Worm (Caenorhabditis elegans) whole organism, L2 larva: Measurements from ENCODE around the gene vps-39.
A peak's percentile ranks its signal among the peaks of the same experiment; 100 is the strongest.

Experiments used
- C34F6.9 ChIP-seq: fragments of 150-350 bp; optimal IDR thresholded peaks from 2 replicates; lab custom pipeline; 2014; ENCODE audit warnings: missing biosample characterization, missing genetic modification characterization
- ZK546.5 ChIP-seq: sonication (generic microtip); optimal IDR thresholded peaks from 2 replicates; lab custom pipeline; 2017; ENCODE audit warnings: missing biosample characterization, missing genetic modification characterization
- alr-1 ChIP-seq: fragments of 150-350 bp; optimal IDR thresholded peaks from 2 replicates; lab custom pipeline; 2014; ENCODE audit warnings: missing biosample characterization, missing genetic modification characterization
- aly-2 ChIP-seq: fragments of 150-350 bp; optimal IDR thresholded peaks from 2 replicates; lab custom pipeline; 2014; ENCODE audit warnings: missing biosample characterization, missing genetic modification characterization
- ama-1 ChIP-seq: fragments of 150-350 bp; optimal IDR thresholded peaks from 2 replicates; lab custom pipeline; 2018; ENCODE audit warnings: inconsistent platforms
- blmp-1 ChIP-seq: sonication (generic microtip); optimal IDR thresholded peaks from 2 replicates; lab custom pipeline; 2017; ENCODE audit warnings: missing genetic modification characterization, mild to moderate bottlenecking, missing compliant biosample characterization, antibody characterized with exemption, moderate library complexity; ENCODE audit not compliant: insufficient read depth
- ceh-16 ChIP-seq: fragments of 150-350 bp; optimal IDR thresholded peaks from 2 replicates; lab custom pipeline; 2014; ENCODE audit warnings: missing biosample characterization, missing genetic modification characterization
- crh-2 ChIP-seq: sonication (generic microtip); optimal IDR thresholded peaks from 2 replicates; lab custom pipeline; 2017; ENCODE audit warnings: missing biosample characterization, missing genetic modification characterization
- dmd-4 ChIP-seq: sonication (generic microtip); optimal IDR thresholded peaks from 2 replicates; lab custom pipeline; 2017; ENCODE audit warnings: missing biosample characterization, missing genetic modification characterization
- elt-1 ChIP-seq: fragments of 150-350 bp; optimal IDR thresholded peaks from 2 replicates; lab custom pipeline; 2014; ENCODE audit warnings: missing biosample characterization, missing genetic modification characterization
- elt-3 ChIP-seq: sonication (generic microtip); optimal IDR thresholded peaks from 2 replicates; lab custom pipeline; 2017; ENCODE audit warnings: missing biosample characterization, missing genetic modification characterization
- fos-1 ChIP-seq: fragments of 150-350 bp; optimal IDR thresholded peaks from 2 replicates; lab custom pipeline; 2014; ENCODE audit warnings: missing biosample characterization, missing genetic modification characterization
- gmeb-1 ChIP-seq: fragments of 150-350 bp; optimal IDR thresholded peaks from 2 replicates; lab custom pipeline; 2014; ENCODE audit warnings: missing biosample characterization, missing genetic modification characterization
- lin-11 ChIP-seq: fragments of 150-350 bp; sonication (generic microtip); optimal IDR thresholded peaks from 2 replicates; lab custom pipeline; 2014; ENCODE audit warnings: missing biosample characterization, missing genetic modification characterization, inconsistent platforms, mixed read lengths
- lin-13 ChIP-seq: fragments of 150-350 bp; optimal IDR thresholded peaks from 2 replicates; lab custom pipeline; 2014; ENCODE audit warnings: missing biosample characterization, missing genetic modification reagents, missing genetic modification characterization
- lin-39 ChIP-seq: fragments of 150-350 bp; optimal IDR thresholded peaks from 2 replicates; lab custom pipeline; 2014; ENCODE audit warnings: missing biosample characterization, missing genetic modification reagents, missing genetic modification characterization
- lsy-2 ChIP-seq, 2 experiments: fragments of 150-350 bp in 1 of 2; sonication (generic microtip) in 1 of 2; optimal IDR thresholded peaks; 2 replicates each; lab custom pipeline; 2014 to 2017; ENCODE audit warnings: missing biosample characterization in 2 of 2, missing genetic modification characterization in 2 of 2
- mab-5 ChIP-seq: fragments of 150-350 bp; optimal IDR thresholded peaks from 2 replicates; lab custom pipeline; 2014; ENCODE audit warnings: missing biosample characterization, missing genetic modification characterization
- mdl-1 ChIP-seq, 2 experiments: fragments of 150-350 bp in 1 of 2; sonication (generic microtip) in 1 of 2; optimal IDR thresholded peaks; 2 replicates each; lab custom pipeline; 2017; ENCODE audit warnings: missing biosample characterization in 2 of 2, missing genetic modification characterization in 2 of 2
- nhr-10 ChIP-seq: sonication (generic microtip); optimal IDR thresholded peaks from 2 replicates; lab custom pipeline; 2017; ENCODE audit warnings: missing biosample characterization, missing genetic modification characterization
- nhr-11 ChIP-seq: fragments of 150-350 bp; optimal IDR thresholded peaks from 2 replicates; lab custom pipeline; 2014; ENCODE audit warnings: missing biosample characterization, missing genetic modification characterization
- nhr-12 ChIP-seq: fragments of 150-350 bp; optimal IDR thresholded peaks from 2 replicates; lab custom pipeline; 2014; ENCODE audit warnings: missing biosample characterization, missing genetic modification characterization
- nhr-129 ChIP-seq: fragments of 150-350 bp; optimal IDR thresholded peaks from 2 replicates; lab custom pipeline; 2014; ENCODE audit warnings: missing biosample characterization, missing genetic modification characterization
- nhr-21 ChIP-seq: fragments of 150-350 bp; optimal IDR thresholded peaks from 2 replicates; lab custom pipeline; 2014; ENCODE audit warnings: missing biosample characterization, missing genetic modification characterization
- nhr-23 ChIP-seq: fragments of 150-350 bp; optimal IDR thresholded peaks from 2 replicates; lab custom pipeline; 2014; ENCODE audit warnings: missing biosample characterization, missing genetic modification reagents, missing genetic modification characterization
- nhr-237 ChIP-seq: fragments of 150-350 bp; optimal IDR thresholded peaks from 2 replicates; lab custom pipeline; 2014; ENCODE audit warnings: missing biosample characterization, missing genetic modification characterization
- nhr-25 ChIP-seq: fragments of 150-350 bp; sonication (generic microtip); optimal IDR thresholded peaks from 3 replicates; lab custom pipeline; 2014; ENCODE audit warnings: missing biosample characterization, missing genetic modification characterization
- nhr-6 ChIP-seq: fragments of 150-350 bp; optimal IDR thresholded peaks from 2 replicates; lab custom pipeline; 2014; ENCODE audit warnings: missing biosample characterization, missing genetic modification characterization
- nhr-77 ChIP-seq: fragments of 150-350 bp; optimal IDR thresholded peaks from 2 replicates; lab custom pipeline; 2014; ENCODE audit warnings: missing biosample characterization, missing genetic modification characterization
- peb-1 ChIP-seq: fragments of 150-350 bp; optimal IDR thresholded peaks from 2 replicates; lab custom pipeline; 2014; ENCODE audit warnings: missing biosample characterization, missing genetic modification characterization
- sem-4 ChIP-seq: fragments of 150-350 bp; optimal IDR thresholded peaks from 2 replicates; lab custom pipeline; 2014; ENCODE audit warnings: missing biosample characterization, missing genetic modification reagents, missing genetic modification characterization
- skn-1 ChIP-seq: sonication (generic microtip); optimal IDR thresholded peaks from 2 replicates; lab custom pipeline; 2017; ENCODE audit warnings: missing biosample characterization, missing genetic modification characterization
- sma-3 ChIP-seq: sonication (generic microtip); optimal IDR thresholded peaks from 2 replicates; lab custom pipeline; 2016; ENCODE audit warnings: missing genetic modification reagents, missing genetic modification characterization, missing compliant biosample characterization
- sma-9 ChIP-seq, 2 experiments: fragments of 150-350 bp in 1 of 2; sonication (generic microtip) in 1 of 2; optimal IDR thresholded peaks; 2 replicates each; lab custom pipeline; 2014 to 2016; ENCODE audit warnings: missing genetic modification characterization in 2 of 2, mild to moderate bottlenecking in 1 of 2, missing biosample characterization in 1 of 2, missing compliant biosample characterization in 1 of 2, missing genetic modification reagents in 1 of 2, moderate library complexity in 1 of 2
- unc-39 ChIP-seq: fragments of 150-350 bp; optimal IDR thresholded peaks from 2 replicates; lab custom pipeline; 2014; ENCODE audit warnings: missing biosample characterization, missing genetic modification characterization
- unc-55 ChIP-seq: fragments of 150-350 bp; sonication (generic microtip); optimal IDR thresholded peaks from 3 replicates; lab custom pipeline; 2014; ENCODE audit warnings: missing biosample characterization, missing genetic modification reagents, missing genetic modification characterization
- unc-62 ChIP-seq: fragments of 150-350 bp; optimal IDR thresholded peaks from 2 replicates; lab custom pipeline; 2014; ENCODE audit warnings: missing biosample characterization, missing genetic modification reagents, missing genetic modification characterization
- zag-1 ChIP-seq: fragments of 150-350 bp; optimal IDR thresholded peaks from 2 replicates; lab custom pipeline; 2014; ENCODE audit warnings: missing biosample characterization, missing genetic modification characterization
- ztf-11 ChIP-seq: sonication (generic microtip); optimal IDR thresholded peaks from 2 replicates; lab custom pipeline; 2017; ENCODE audit warnings: missing biosample characterization, missing genetic modification characterization
- ztf-4 ChIP-seq: fragments of 150-350 bp; optimal IDR thresholded peaks from 2 replicates; lab custom pipeline; 2014; ENCODE audit warnings: missing biosample characterization, missing genetic modification characterization

vps-39 gene

DNA sequence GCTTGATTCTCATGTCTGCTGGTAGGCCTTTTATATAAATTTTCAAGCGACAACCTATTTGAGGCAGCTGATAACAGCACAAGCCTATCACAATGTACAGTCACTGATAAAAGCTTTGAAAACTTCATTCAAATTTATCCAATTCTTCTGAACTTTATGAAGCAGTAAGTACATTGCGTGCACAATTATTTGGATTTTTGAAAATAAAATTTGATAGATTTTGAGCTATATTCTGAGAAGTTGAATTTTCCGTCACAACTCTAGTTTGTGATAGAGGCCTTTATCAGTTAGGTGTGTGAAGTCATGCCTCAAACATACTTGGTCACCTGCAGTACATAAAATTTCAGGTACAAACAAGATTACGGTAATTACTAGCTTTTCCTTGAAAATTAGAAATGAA, 19.5 kb downstream of the vps-39 start, which contains the start of the genes mtl-2 and T08G5.1:
TSS of gene mtl-2 (minus strand) at position 34 of the 400 bp plus-strand sequence.
TSS of gene T08G5.1 (plus strand) at position 127 of the 400 bp plus-strand sequence.
- TF ChIP-seq fos-1 (tag; lab: Kevin White, UChicago) (peak; percentile 48), sma-3 (GFP tag; lab: Kevin White, UChicago) (no peak), elt-1 (no peak)
- TF ChIP-seq, all 48 proteins: peak for 1

DNA sequence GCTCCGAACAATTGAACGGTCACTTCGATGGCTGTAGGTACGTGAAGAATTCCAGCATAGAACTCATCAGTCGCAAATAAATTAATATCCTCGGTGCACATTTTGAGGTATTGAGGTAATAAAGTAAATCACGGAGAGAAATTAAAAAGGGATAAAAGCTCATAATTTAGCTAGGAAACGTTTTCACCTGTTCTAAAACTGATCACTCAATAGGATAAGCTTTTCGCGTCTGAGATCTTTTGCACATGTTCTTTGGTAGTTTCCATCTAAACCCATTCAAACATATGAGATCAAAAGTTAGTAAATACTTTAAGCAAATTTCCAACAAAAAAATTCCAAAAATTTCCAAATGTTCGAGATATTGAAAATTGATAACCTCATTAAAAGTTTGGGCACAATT, 20.7 kb downstream of the vps-39 start, which contains the start of gene srh-308:
TSS of gene srh-308 (minus strand) at position 101 of the 400 bp plus-strand sequence.
- TF ChIP-seq alr-1 (tag; lab: Kevin White, UChicago) (no peak), C34F6.9 (tag; lab: Kevin White, UChicago) (no peak), nhr-11 (tag; lab: Kevin White, UChicago) (no peak), unc-62 (GFP tag; lab: Kevin White, UChicago) (no peak), lin-13 (GFP tag; lab: Kevin White, UChicago) (no peak), ztf-11 (tag; lab: Kevin White, UChicago) (no peak), crh-2 (tag; lab: Kevin White, UChicago) (no peak), nhr-12 (tag; lab: Kevin White, UChicago) (no peak), mab-5 (tag; lab: Kevin White, UChicago) (no peak), nhr-21 (tag; lab: Kevin White, UChicago) (no peak), unc-39 (tag; lab: Kevin White, UChicago) (no peak), fos-1 (tag; lab: Kevin White, UChicago) (no peak), blmp-1 (tag; lab: Kevin White, UChicago) (no peak), skn-1 (tag; lab: Kevin White, UChicago) (no peak), nhr-129 (tag; lab: Kevin White, UChicago) (no peak), sma-9 (GFP tag; optimal IDR thresholded peaks at IDR 0.05; lab: Kevin White, UChicago) (no peak), sma-9 (tag; optimal IDR thresholded peaks at IDR 0.05; lab: Kevin White, UChicago) (no peak), sma-3 (GFP tag; lab: Kevin White, UChicago) (no peak)

DNA sequence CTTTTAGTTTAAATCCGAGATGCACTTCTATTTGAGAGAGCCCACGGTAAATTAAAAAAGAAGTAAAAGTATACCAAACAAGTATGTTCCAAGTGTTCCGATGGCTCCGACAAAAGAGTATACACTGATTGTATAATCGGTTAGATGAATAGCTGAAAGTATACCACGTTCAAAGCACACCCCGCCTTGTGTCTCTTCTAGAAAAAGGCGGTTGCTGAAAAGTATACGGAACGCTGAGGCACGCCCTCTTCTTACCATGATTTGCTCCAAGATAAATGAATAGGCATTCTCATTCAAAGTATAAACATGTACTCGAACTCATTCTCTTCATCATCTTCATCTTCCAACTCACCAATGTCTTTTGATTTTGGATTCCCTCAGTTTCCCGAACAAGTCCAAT, 23.8 kb downstream of the vps-39 start, which contains the start of gene end-3:
TSS of gene end-3 (plus strand) at position 301 of the 400 bp plus-strand sequence.
- TF ChIP-seq nhr-237: no peak
- TF ChIP-seq nhr-12 (tag; lab: Kevin White, UChicago): no peak
- TF ChIP-seq alr-1 (tag; lab: Kevin White, UChicago): no peak
- TF ChIP-seq mdl-1 (tag; optimal IDR thresholded peaks at IDR 0.05; lab: Kevin White, UChicago): no peak
- TF ChIP-seq lin-39 (tag; lab: Kevin White, UChicago): no peak
- TF ChIP-seq blmp-1 (tag; lab: Kevin White, UChicago): no peak

DNA sequence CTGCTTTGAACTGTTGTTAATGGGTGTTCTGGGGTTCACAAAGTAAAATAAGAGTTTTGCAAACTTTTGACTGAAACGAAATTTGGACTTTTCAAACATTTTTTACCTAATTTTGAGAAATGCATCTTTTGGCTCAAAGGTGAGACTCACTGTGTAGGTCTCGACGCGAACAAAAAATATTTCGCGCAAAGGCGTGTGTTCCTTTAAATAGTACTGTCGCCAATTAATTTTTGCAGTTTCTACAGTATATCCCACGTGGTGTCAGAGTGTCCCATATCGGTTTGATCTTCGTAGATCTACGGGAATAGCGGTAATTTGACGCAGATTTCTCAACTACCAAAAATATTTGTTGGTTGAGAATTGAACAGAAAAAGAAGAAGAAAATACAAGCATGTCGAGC, 24.5 kb downstream of the vps-39 start:
- no peak for TF ChIP-seq nhr-77 (tag; lab: Kevin White, UChicago)
- no peak for TF ChIP-seq fos-1 (tag; lab: Kevin White, UChicago)
- TF ChIP-seq peb-1 (tag; lab: Kevin White, UChicago): no peak
- TF ChIP-seq lsy-2 (tag; optimal IDR thresholded peaks at IDR 0.05; lab: Kevin White, UChicago): no peak
- no peak for TF ChIP-seq nhr-12 (tag; lab: Kevin White, UChicago)
- TF ChIP-seq lin-11 (tag; lab: Kevin White, UChicago): no peak
- TF ChIP-seq sma-3 (GFP tag; lab: Kevin White, UChicago): no peak
- no peak for TF ChIP-seq nhr-6
- TF ChIP-seq nhr-10: no peak
- TF ChIP-seq dmd-4 (tag; lab: Kevin White, UChicago): no peak
- no peak for TF ChIP-seq blmp-1 (tag; lab: Kevin White, UChicago)
- no peak for TF ChIP-seq sem-4
- no peak for TF ChIP-seq ama-1 (lab: Kevin White, UChicago)
- TF ChIP-seq nhr-21 (tag; lab: Kevin White, UChicago): no peak
- no peak for TF ChIP-seq ZK546.5 (tag; lab: Kevin White, UChicago)
- TF ChIP-seq lin-39 (tag; lab: Kevin White, UChicago): no peak

DNA sequence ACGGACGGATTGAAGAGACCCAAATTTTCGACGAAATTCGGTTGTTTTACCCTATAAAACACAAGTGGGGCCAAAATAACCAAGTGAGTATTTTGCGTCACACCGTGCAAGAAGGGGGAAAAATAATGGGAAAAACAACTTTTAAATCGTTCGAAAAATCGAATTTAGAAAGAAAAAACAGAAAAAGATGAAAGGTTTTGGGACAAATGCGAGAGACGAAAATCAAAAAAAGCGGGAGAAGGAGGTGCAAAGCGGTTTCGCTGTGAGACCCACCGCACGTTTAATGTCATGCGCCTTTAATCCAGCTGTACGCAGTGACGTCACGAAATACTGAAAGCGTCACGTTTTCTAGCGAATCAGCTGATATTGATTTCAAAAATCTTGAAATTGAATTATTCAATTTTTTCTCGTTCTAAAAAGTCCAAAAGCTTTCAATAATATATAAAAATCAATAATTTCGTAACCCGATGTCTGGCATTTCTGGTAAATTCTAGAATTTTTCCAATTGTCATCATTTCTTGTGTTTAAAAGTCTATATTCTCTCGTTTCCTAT, 26.1 kb downstream of the vps-39 start, which contains the start of the genes ddx-17 and aip-1:
TSS of gene ddx-17 (minus strand) at position 51 of the 553 bp plus-strand sequence.
TSS of gene aip-1 (plus strand) at position 332 of the 553 bp plus-strand sequence.
- peak; percentile 86 for TF ChIP-seq nhr-129 (tag; lab: Kevin White, UChicago)
- TF ChIP-seq unc-39 (tag; lab: Kevin White, UChicago): no peak
- peak; percentile 33 for TF ChIP-seq lin-13 (GFP tag; lab: Kevin White, UChicago)
- TF ChIP-seq skn-1 (tag; lab: Kevin White, UChicago): peak; percentile 87
- no peak for TF ChIP-seq aly-2 (tag; lab: Kevin White, UChicago)
- TF ChIP-seq gmeb-1 (tag; lab: Kevin White, UChicago): peak; percentile 65
- no peak for TF ChIP-seq ZK546.5 (tag; lab: Kevin White, UChicago)
- TF ChIP-seq nhr-25: peak; percentile 74
- TF ChIP-seq sma-9 (GFP tag; optimal IDR thresholded peaks at IDR 0.05; lab: Kevin White, UChicago): peak; percentile 67
- no peak for TF ChIP-seq sma-9 (tag; optimal IDR thresholded peaks at IDR 0.05; lab: Kevin White, UChicago)
- peak; percentile 88 for TF ChIP-seq unc-55
- no peak for TF ChIP-seq alr-1 (tag; lab: Kevin White, UChicago)
- peak; percentile 88 for TF ChIP-seq crh-2 (tag; lab: Kevin White, UChicago)
- peak; percentile 23 for TF ChIP-seq ztf-4
- TF ChIP-seq blmp-1 (tag; lab: Kevin White, UChicago): peak; percentile 36
- TF ChIP-seq zag-1 (tag; lab: Kevin White, UChicago): no peak
- TF ChIP-seq mab-5 (tag; lab: Kevin White, UChicago): peak; percentile 25
- TF ChIP-seq elt-3 (tag; lab: Kevin White, UChicago): no peak
- no peak for TF ChIP-seq nhr-77 (tag; lab: Kevin White, UChicago)
- TF ChIP-seq nhr-10: peak; percentile 23
- TF ChIP-seq nhr-23 (tag; lab: Kevin White, UChicago): no peak
- TF ChIP-seq unc-62 (GFP tag; lab: Kevin White, UChicago): no peak
- no peak for TF ChIP-seq ceh-16 (tag; lab: Kevin White, UChicago)
- TF ChIP-seq elt-1: no peak
